Worm (Caenorhabditis elegans) whole organism, L4 larva: Measurements from ENCODE around the gene gst-37.
A peak's percentile ranks its signal among the peaks of the same experiment; 100 is the strongest.

Source experiments
- F26F4.8 ChIP-seq: fragments of 200-800 bp; sonication (Bioruptor generic); conservative IDR thresholded peaks from 2 replicates; pipeline ENCODE4 v1.3.6; 2022; ENCODE audit warnings: missing genetic modification characterization, missing compliant biosample characterization
- F44E2.7 ChIP-seq: fragments of 200-800 bp; sonication (Bioruptor generic); IDR thresholded peaks from 2 replicates; pipeline ENCODE4 v2.1.2; 2022; ENCODE audit warnings: missing genetic modification characterization, missing compliant biosample characterization
- aly-2 ChIP-seq: sonication (generic microtip); optimal IDR thresholded peaks from 2 replicates; lab custom pipeline; 2018; ENCODE audit warnings: missing biosample characterization, missing genetic modification characterization
- ceh-20 ChIP-seq: fragments of 200-800 bp; sonication (Bioruptor generic); IDR thresholded peaks from 2 replicates; pipeline ENCODE4 v1.3.6; 2022; ENCODE audit warnings: missing genetic modification reagents, missing genetic modification characterization, missing compliant biosample characterization
- ceh-44 ChIP-seq: fragments of 200-800 bp; sonication (Bioruptor generic); IDR thresholded peaks from 2 replicates; pipeline ENCODE4 v1.3.6; 2022; ENCODE audit warnings: missing genetic modification reagents, missing genetic modification characterization, missing compliant biosample characterization
- ces-1 ChIP-seq: fragments of 150-350 bp; sonication (generic microtip); optimal IDR thresholded peaks from 4 replicates; lab custom pipeline; 2014; ENCODE audit warnings: missing biosample characterization, missing genetic modification reagents, missing genetic modification characterization
- cey-2 ChIP-seq: sonication (generic microtip); optimal IDR thresholded peaks from 3 replicates; lab custom pipeline; 2017; ENCODE audit warnings: missing genetic modification characterization, mild to moderate bottlenecking, missing compliant biosample characterization, antibody characterized with exemption, borderline replicate concordance; ENCODE audit not compliant: insufficient read depth
- daf-19 ChIP-seq: fragments of 200-800 bp; sonication (Bioruptor generic); conservative IDR thresholded peaks from 2 replicates; pipeline ENCODE4 v1.3.6; 2022; ENCODE audit warnings: missing genetic modification characterization, missing compliant biosample characterization
- daf-8 ChIP-seq: fragments of 200-800 bp; sonication (Bioruptor generic); IDR thresholded peaks from 2 replicates; pipeline ENCODE4 v1.3.6; 2022; ENCODE audit warnings: missing genetic modification characterization, missing compliant biosample characterization
- dmd-6 ChIP-seq: fragments of 200-800 bp; sonication (Bioruptor generic); IDR thresholded peaks from 2 replicates; pipeline ENCODE4 v1.3.6; 2022; ENCODE audit warnings: missing genetic modification reagents, missing genetic modification characterization, missing compliant biosample characterization
- dmd-8 ChIP-seq: fragments of 200-800 bp; sonication (Bioruptor generic); IDR thresholded peaks from 2 replicates; pipeline ENCODE4 v1.3.6; 2022; ENCODE audit warnings: missing genetic modification characterization, missing compliant biosample characterization
- duxl-1 ChIP-seq: sonication (generic microtip); optimal IDR thresholded peaks from 2 replicates; lab custom pipeline; 2016; ENCODE audit warnings: mild to moderate bottlenecking, missing genetic modification characterization, moderate library complexity, missing compliant biosample characterization; ENCODE audit not compliant: poor library complexity
- egl-27 ChIP-seq: sonication (generic microtip); optimal IDR thresholded peaks from 3 replicates; lab custom pipeline; 2017; ENCODE audit warnings: missing biosample characterization, missing genetic modification reagents, missing genetic modification characterization
- fkh-10 ChIP-seq: fragments of 150-350 bp; optimal IDR thresholded peaks from 2 replicates; lab custom pipeline; 2014; ENCODE audit warnings: missing biosample characterization, missing genetic modification reagents, missing genetic modification characterization
- fos-1 ChIP-seq: fragments of 150-350 bp; optimal IDR thresholded peaks from 2 replicates; lab custom pipeline; 2014; ENCODE audit warnings: missing biosample characterization, missing genetic modification characterization
- hif-1 ChIP-seq, 2 experiments: sonication (generic microtip); optimal IDR thresholded peaks; 2 replicates each; lab custom pipeline; 2016 to 2017; ENCODE audit warnings: missing compliant biosample characterization in 2 of 2, missing genetic modification characterization in 2 of 2, missing genetic modification reagents in 2 of 2, missing genotype in 2 of 2, mild to moderate bottlenecking in 1 of 2
- lin-15B ChIP-seq: fragments of 150-350 bp; sonication (generic microtip); optimal IDR thresholded peaks from 3 replicates; lab custom pipeline; 2014; ENCODE audit warnings: missing biosample characterization, missing genetic modification characterization
- lin-39 ChIP-seq: fragments of 150-350 bp; optimal IDR thresholded peaks from 2 replicates; lab custom pipeline; 2014; ENCODE audit warnings: missing biosample characterization, missing genetic modification reagents, missing genetic modification characterization
- mep-1 ChIP-seq: fragments of 150-350 bp; sonication (generic microtip); optimal IDR thresholded peaks from 3 replicates; lab custom pipeline; 2014; ENCODE audit warnings: missing biosample characterization, missing genetic modification characterization
- nhr-28 ChIP-seq: fragments of 150-350 bp; optimal IDR thresholded peaks from 2 replicates; lab custom pipeline; 2014; ENCODE audit warnings: missing biosample characterization, missing genetic modification characterization
- nhr-48 ChIP-seq: sonication (generic microtip); optimal IDR thresholded peaks from 2 replicates; lab custom pipeline; 2016; ENCODE audit warnings: mild to moderate bottlenecking, missing genetic modification characterization, missing compliant biosample characterization
- sdz-12 ChIP-seq: fragments of 200-800 bp; sonication (Bioruptor generic); optimal IDR thresholded peaks from 2 replicates; lab custom pipeline; 2018; ENCODE audit warnings: mild to moderate bottlenecking, missing genetic modification characterization, missing compliant biosample characterization
- set-16 ChIP-seq: fragments of 200-800 bp; sonication (Bioruptor generic); IDR thresholded peaks from 2 replicates; pipeline ENCODE4 v1.3.6; 2022; ENCODE audit warnings: missing genetic modification reagents, missing genetic modification characterization, missing compliant biosample characterization
- skn-1 ChIP-seq: fragments of 150-350 bp; optimal IDR thresholded peaks from 2 replicates; lab custom pipeline; 2014; ENCODE audit warnings: missing biosample characterization, missing genetic modification characterization
- snpc-4 ChIP-seq: fragments of 150-350 bp; optimal IDR thresholded peaks from 2 replicates; lab custom pipeline; 2014; ENCODE audit warnings: missing biosample characterization, missing genetic modification characterization
- spr-3 ChIP-seq: fragments of 200-800 bp; sonication (Bioruptor generic); optimal IDR thresholded peaks from 2 replicates; lab custom pipeline; 2018; ENCODE audit warnings: mild to moderate bottlenecking, missing genetic modification characterization, missing compliant biosample characterization
- tag-97 ChIP-seq: fragments of 200-800 bp; sonication (Bioruptor generic); IDR thresholded peaks from 2 replicates; pipeline ENCODE4 v1.3.6; 2022; ENCODE audit warnings: missing genetic modification characterization, missing compliant biosample characterization
- tra-1 ChIP-seq: fragments of 200-800 bp; sonication (Bioruptor generic); IDR thresholded peaks from 2 replicates; pipeline ENCODE4 v1.3.6; 2022; ENCODE audit warnings: missing genetic modification reagents, missing genetic modification characterization, missing compliant biosample characterization
- unc-39 ChIP-seq: sonication (generic microtip); optimal IDR thresholded peaks from 2 replicates; lab custom pipeline; 2017; ENCODE audit warnings: missing biosample characterization, missing genetic modification characterization
- unc-62 ChIP-seq, 3 experiments: fragments of 150-350 bp in 1 of 3; sonication (generic microtip); optimal IDR thresholded peaks in 2 of 3; peaks in 1 of 3; 1 replicate in 1 of 3; 2 replicates in 2 of 3; lab custom pipeline; 2014 to 2017; ENCODE audit warnings: missing biosample characterization in 3 of 3, missing genetic modification characterization in 3 of 3, missing genetic modification reagents in 3 of 3, missing genotype in 1 of 3
- zag-1 ChIP-seq: fragments of 150-350 bp; optimal IDR thresholded peaks from 2 replicates; lab custom pipeline; 2014; ENCODE audit warnings: missing biosample characterization, missing genetic modification characterization
- zfp-3 ChIP-seq: fragments of 200-800 bp; sonication (Bioruptor generic); conservative IDR thresholded peaks from 2 replicates; pipeline ENCODE4 v1.3.6; 2022; ENCODE audit warnings: missing genetic modification reagents, missing genetic modification characterization, missing compliant biosample characterization
- zip-2 ChIP-seq: fragments of 150-350 bp; optimal IDR thresholded peaks from 2 replicates; lab custom pipeline; 2014; ENCODE audit warnings: missing biosample characterization, missing genetic modification characterization
- ztf-7 ChIP-seq: fragments of 150-350 bp; optimal IDR thresholded peaks from 2 replicates; lab custom pipeline; 2014; ENCODE audit warnings: missing biosample characterization, missing genetic modification characterization

Gene gst-37

DNA sequence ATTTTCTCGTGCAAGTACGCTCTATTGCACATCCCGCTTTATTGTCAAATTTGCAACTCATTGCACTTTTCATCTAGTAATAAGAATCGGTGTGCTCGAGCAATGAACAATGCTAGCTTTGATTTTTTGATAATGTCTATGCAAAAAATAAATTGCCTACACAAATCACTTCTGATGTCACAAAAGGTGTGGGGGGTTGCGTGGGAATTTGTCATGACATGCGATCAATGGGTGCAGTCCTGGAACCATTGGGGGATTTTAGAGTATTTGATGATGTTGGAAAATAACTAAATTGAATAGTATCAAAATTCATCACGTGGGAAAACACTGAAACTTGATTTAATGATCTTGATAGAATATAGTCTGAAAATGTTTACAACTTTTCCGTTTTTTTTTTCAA is 24.5 kb downstream of the gst-37 start:
- TF ChIP-seq snpc-4 (tag; lab: Kevin White, UChicago) (no peak), mep-1 (tag; lab: Kevin White, UChicago) (no peak), zag-1 (tag; lab: Kevin White, UChicago) (no peak), F26F4.8 (GFP tag; lab: Robert Waterston, UW) (no peak), cey-2 (no peak), spr-3 (GFP tag; lab: Kevin White, UChicago) (no peak), nhr-48 (tag; lab: Kevin White, UChicago) (no peak), dmd-8 (no peak), sdz-12 (no peak), tra-1 (no peak), lin-15B (tag; lab: Kevin White, UChicago) (no peak), daf-19 (no peak)

DNA sequence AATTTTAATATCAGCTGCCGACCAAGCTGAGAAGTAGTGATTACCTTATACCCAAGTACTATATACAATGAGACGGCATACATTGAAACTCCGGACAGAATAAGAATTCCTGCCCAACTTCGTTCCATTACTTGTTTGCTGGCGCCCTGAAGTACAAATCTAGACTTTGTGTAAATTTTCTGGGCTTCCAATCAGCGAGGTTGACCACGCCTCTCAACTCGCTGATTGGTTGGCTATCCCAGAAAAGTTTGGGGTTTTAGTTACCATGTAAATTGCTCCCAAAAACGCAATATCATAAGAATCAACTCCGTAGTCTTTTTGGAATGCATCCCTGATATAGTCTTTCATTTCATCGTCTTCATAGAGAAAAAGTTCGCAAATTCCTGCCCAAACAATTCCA is 33.8 kb downstream of the gst-37 start:
- TF ChIP-seq cey-2 (no peak), F44E2.7 (no peak), ceh-44 (GFP tag; lab: Robert Waterston, UW) (no peak), hif-1 (tag; optimal IDR thresholded peaks at IDR 0.05; lab: Kevin White, UChicago) (no peak), daf-8 (GFP tag; lab: Robert Waterston, UW) (no peak), nhr-28 (tag; lab: Kevin White, UChicago) (no peak), duxl-1 (tag; lab: Kevin White, UChicago) (no peak)

DNA sequence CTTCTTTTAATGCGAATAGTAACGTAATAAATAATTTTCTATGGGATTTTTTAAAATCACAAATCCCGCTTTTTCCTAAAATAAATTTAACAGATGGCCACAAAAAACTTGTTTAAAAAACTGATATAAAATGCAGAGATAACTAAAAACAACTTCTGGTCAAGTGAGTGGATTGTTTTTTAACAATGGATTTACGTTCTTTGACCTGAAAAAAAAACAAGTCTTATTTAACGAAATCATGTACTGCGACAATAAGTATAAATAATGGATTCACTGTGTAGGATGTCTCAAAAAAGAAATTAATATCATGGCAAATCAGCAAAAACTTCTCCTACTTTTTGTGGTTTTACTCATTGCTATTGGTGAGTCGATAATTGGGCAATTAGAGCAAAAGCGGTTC is 35.7 kb downstream of the gst-37 start, which contains the start of gene fipr-25:
Gene fipr-25 (plus strand): TSS at position 301 of the 400 bp plus-strand sequence.
- TF ChIP-seq dmd-8: no peak
- no peak for TF ChIP-seq ceh-44 (GFP tag; lab: Robert Waterston, UW)
- no peak for TF ChIP-seq ceh-20 (GFP tag; lab: Robert Waterston, UW)
- no peak for TF ChIP-seq tag-97 (GFP tag; lab: Robert Waterston, UW)
- no peak for TF ChIP-seq lin-39 (tag; lab: Kevin White, UChicago)
- TF ChIP-seq zag-1 (tag; lab: Kevin White, UChicago): no peak
- TF ChIP-seq egl-27 (tag; lab: Kevin White, UChicago): no peak
- TF ChIP-seq unc-39 (tag; lab: Kevin White, UChicago): no peak
- TF ChIP-seq tra-1: no peak
- TF ChIP-seq aly-2 (tag; lab: Kevin White, UChicago): no peak
- TF ChIP-seq set-16 (GFP tag; lab: Robert Waterston, UW): no peak
- no peak for TF ChIP-seq ztf-7 (tag; lab: Kevin White, UChicago)
- TF ChIP-seq fos-1 (tag; lab: Kevin White, UChicago): no peak

- TF ChIP-seq egl-27 (tag; lab: Kevin White, UChicago): no peak
- TF ChIP-seq unc-62 (GFP tag; optimal IDR thresholded peaks at IDR 0.05 in 1 of 2; lab: Kevin White, UChicago): peak in 1 of 2 experiments; percentile 21
- no peak for TF ChIP-seq unc-62 (tag; optimal IDR thresholded peaks at IDR 0.05; lab: Kevin White, UChicago)
- TF ChIP-seq fkh-10 (GFP tag; lab: Kevin White, UChicago): no peak
- TF ChIP-seq F44E2.7: no peak
- no peak for TF ChIP-seq zfp-3 (GFP tag; lab: Robert Waterston, UW)
- no peak for TF ChIP-seq zip-2 (tag; lab: Kevin White, UChicago)
- no peak for TF ChIP-seq tra-1
- TF ChIP-seq skn-1 (tag; lab: Kevin White, UChicago): no peak
- no peak for TF ChIP-seq dmd-6
- TF ChIP-seq, all 104 proteins: peak for 1
Measured at ce11 chrV:1961453-1961852, 40.0 kb downstream of the gst-37 start, which contains the start of gene Y40B10B.1. TSS of gene Y40B10B.1 (minus strand) at chrV:1961553.

- TF ChIP-seq ces-1: no peak
- TF ChIP-seq lin-15B (tag; lab: Kevin White, UChicago): no peak
Measured at ce11 chrV:1964806-1965205, 43.4 kb downstream of the gst-37 start, which contains the start of gene srj-15. TSS of gene srj-15 (minus strand) at chrV:1964906.
